Worm (Caenorhabditis elegans) whole organism, mixed stage, embryonic: ENCODE data around the gene C29F4.3.

Experiments used
- ces-1 ChIP-seq: fragments of 150-350 bp; optimal IDR thresholded peaks from 2 replicates; lab custom pipeline; 2014; ENCODE audit warnings: missing biosample characterization, missing genetic modification reagents, missing genetic modification characterization
- pha-4 ChIP-seq: fragments of 150-350 bp; optimal IDR thresholded peaks from 2 replicates; lab custom pipeline; 2018; ENCODE audit warnings: missing biosample characterization, missing genetic modification reagents, missing genetic modification characterization
- ztf-11 ChIP-seq: fragments of 150-350 bp; optimal IDR thresholded peaks from 2 replicates; lab custom pipeline; 2014; ENCODE audit warnings: missing biosample characterization, missing genetic modification characterization

ce11 chrIV:11218037-11218436, 5.7 kb downstream of the C29F4.3 start, which contains the start of gene zip-6:
- no peak for TF ChIP-seq ces-1 (GFP tag; lab: Kevin White, UChicago)
- no peak for TF ChIP-seq ztf-11
- no peak for TF ChIP-seq pha-4 (tag; lab: Kevin White, UChicago)
